Fruit fly (Drosophila melanogaster) whole organism, prepupa: ENCODE data around the gene CG14551.

Experiments used
- CG11762 ChIP-seq: fragments of 200-800 bp; sonication (Bioruptor generic); optimal IDR thresholded peaks from 3 replicates; lab custom pipeline; 2016; ENCODE audit warnings: missing biosample characterization, missing genetic modification characterization; ENCODE audit not compliant: insufficient read depth
- CG11902 ChIP-seq: fragments of 200-800 bp; sonication (Bioruptor generic); optimal IDR thresholded peaks from 3 replicates; lab custom pipeline; 2016; ENCODE audit warnings: missing biosample characterization, missing genetic modification characterization
- CG15336 ChIP-seq: fragments of 200-800 bp; sonication (Bioruptor generic); IDR thresholded peaks from 2 replicates; pipeline ENCODE4 v1.3.6; 2022; ENCODE audit warnings: missing biosample characterization, missing genetic modification characterization
- CG1621 ChIP-seq: fragments of 200-800 bp; sonication (Bioruptor generic); optimal IDR thresholded peaks from 3 replicates; lab custom pipeline; 2018; ENCODE audit warnings: missing biosample characterization, mild to moderate bottlenecking, missing genetic modification characterization
- CG16779 ChIP-seq: fragments of 200-800 bp; sonication (Bioruptor generic); optimal IDR thresholded peaks from 3 replicates; lab custom pipeline; 2017; ENCODE audit warnings: missing biosample characterization, mild to moderate bottlenecking, missing genetic modification characterization
- CG32006 ChIP-seq: fragments of 200-800 bp; sonication (Bioruptor generic); optimal IDR thresholded peaks from 3 replicates; lab custom pipeline; 2017; ENCODE audit warnings: missing biosample characterization, mild to moderate bottlenecking, missing genetic modification characterization
- CG34406 ChIP-seq: fragments of 200-800 bp; sonication (Bioruptor generic); optimal IDR thresholded peaks from 3 replicates; lab custom pipeline; 2016; ENCODE audit warnings: missing biosample characterization, missing genetic modification characterization
- CG4318 ChIP-seq: fragments of 200-800 bp; sonication (Bioruptor generic); optimal IDR thresholded peaks from 3 replicates; lab custom pipeline; 2017; ENCODE audit warnings: missing biosample characterization, mild to moderate bottlenecking, missing genetic modification characterization
- CG6163 ChIP-seq: fragments of 200-800 bp; sonication (Bioruptor generic); IDR thresholded peaks from 3 replicates; pipeline ENCODE4 v1.3.6; 2022; ENCODE audit warnings: missing biosample characterization, missing genetic modification characterization
- CG6792 ChIP-seq: fragments of 200-800 bp; sonication (Bioruptor generic); optimal IDR thresholded peaks from 3 replicates; lab custom pipeline; 2016; ENCODE audit warnings: missing biosample characterization, missing genetic modification characterization
- CG6808 ChIP-seq: fragments of 200-800 bp; sonication (Bioruptor generic); optimal IDR thresholded peaks from 3 replicates; lab custom pipeline; 2017; ENCODE audit warnings: missing biosample characterization, missing genetic modification characterization, mild to moderate bottlenecking, moderate library complexity, missing genetic modification reagents
- CG7368 ChIP-seq: fragments of 200-800 bp; sonication (Bioruptor generic); optimal IDR thresholded peaks from 3 replicates; lab custom pipeline; 2016; ENCODE audit warnings: missing biosample characterization, missing genetic modification characterization
- CG8632 ChIP-seq: fragments of 200-800 bp; sonication (Bioruptor generic); optimal IDR thresholded peaks from 3 replicates; lab custom pipeline; 2016; ENCODE audit warnings: missing biosample characterization, missing genetic modification characterization
- Eip78C ChIP-seq: fragments of 200-800 bp; sonication (Bioruptor generic); peaks from one replicate; lab custom pipeline; 2016; ENCODE audit warnings: missing biosample characterization, missing genetic modification characterization
- Eip93F ChIP-seq: fragments of 200-800 bp; sonication (Bioruptor generic); optimal IDR thresholded peaks from 2 replicates; lab custom pipeline; 2016; ENCODE audit warnings: missing biosample characterization, mild to moderate bottlenecking, missing genetic modification characterization
- Ets96B ChIP-seq: fragments of 200-800 bp; optimal IDR thresholded peaks from 2 replicates; lab custom pipeline; 2019; ENCODE audit warnings: missing biosample characterization, mild to moderate bottlenecking, missing genetic modification characterization, moderate library complexity
- Gug ChIP-seq: fragments of 200-800 bp; sonication (Bioruptor generic); IDR thresholded peaks from 2 replicates; pipeline ENCODE4 v1.3.6; 2022; ENCODE audit warnings: missing biosample characterization, missing genetic modification characterization
- Hr38 ChIP-seq: sonication (Bioruptor generic); optimal IDR thresholded peaks from 2 replicates; lab custom pipeline; 2016; ENCODE audit warnings: missing biosample characterization, missing genetic modification characterization
- Hr39 ChIP-seq: fragments of 200-800 bp; sonication (Bioruptor generic); optimal IDR thresholded peaks from 2 replicates; lab custom pipeline; 2016; ENCODE audit warnings: missing biosample characterization, missing genetic modification characterization
- Hr4 ChIP-seq: fragments of 200-800 bp; sonication (Bioruptor generic); optimal IDR thresholded peaks from 3 replicates; lab custom pipeline; 2016; ENCODE audit warnings: missing biosample characterization, missing genetic modification characterization
- Lpt ChIP-seq: fragments of 200-800 bp; sonication (Bioruptor generic); optimal IDR thresholded peaks from 3 replicates; lab custom pipeline; 2016; ENCODE audit warnings: missing biosample characterization, missing genetic modification characterization
- Met ChIP-seq: fragments of 200-800 bp; sonication (Bioruptor generic); optimal IDR thresholded peaks from 3 replicates; lab custom pipeline; 2016; ENCODE audit warnings: missing biosample characterization, missing genetic modification characterization
- Sox102F ChIP-seq: fragments of 200-800 bp; sonication (Bioruptor generic); optimal IDR thresholded peaks from 2 replicates; lab custom pipeline; 2016; ENCODE audit warnings: missing biosample characterization, mild to moderate bottlenecking, missing genetic modification characterization
- Sox14 ChIP-seq: fragments of 200-800 bp; sonication (Bioruptor generic); optimal IDR thresholded peaks from 3 replicates; lab custom pipeline; 2016; ENCODE audit warnings: missing biosample characterization, missing genetic modification characterization
- acj6 ChIP-seq: fragments of 200-800 bp; sonication (Bioruptor generic); optimal IDR thresholded peaks from 3 replicates; lab custom pipeline; 2016; ENCODE audit warnings: missing biosample characterization, missing genetic modification characterization
- cyc ChIP-seq: fragments of 200-800 bp; sonication (Bioruptor generic); optimal IDR thresholded peaks from 3 replicates; lab custom pipeline; 2016; ENCODE audit warnings: missing biosample characterization, missing genetic modification characterization
- dac ChIP-seq: fragments of 200-800 bp; sonication (Bioruptor generic); optimal IDR thresholded peaks from 2 replicates; lab custom pipeline; 2017; ENCODE audit warnings: missing biosample characterization, mild to moderate bottlenecking, missing genetic modification characterization
- eg ChIP-seq: fragments of 200-800 bp; sonication (Bioruptor generic); IDR thresholded peaks from 3 replicates; pipeline ENCODE4 v1.3.6; 2022; ENCODE audit warnings: missing biosample characterization, missing genetic modification characterization
- esn ChIP-seq: fragments of 200-800 bp; sonication (Bioruptor generic); optimal IDR thresholded peaks from 2 replicates; lab custom pipeline; 2016; ENCODE audit warnings: missing biosample characterization, mild to moderate bottlenecking, missing genetic modification characterization, moderate library complexity
- fd59A ChIP-seq: fragments of 200-800 bp; sonication (Bioruptor generic); optimal IDR thresholded peaks from 2 replicates; lab custom pipeline; 2017; ENCODE audit warnings: missing biosample characterization, mild to moderate bottlenecking, missing genetic modification characterization, missing genetic modification reagents
- fd85E ChIP-seq: fragments of 200-800 bp; sonication (Bioruptor generic); optimal IDR thresholded peaks from 3 replicates; lab custom pipeline; 2016; ENCODE audit warnings: missing biosample characterization, missing genetic modification characterization
- fkh ChIP-seq: fragments of 200-800 bp; sonication (Bioruptor generic); optimal IDR thresholded peaks from 3 replicates; lab custom pipeline; 2017; ENCODE audit warnings: missing biosample characterization, mild to moderate bottlenecking, missing genetic modification characterization, moderate library complexity
- pdm3 ChIP-seq: fragments of 200-800 bp; sonication (Bioruptor generic); optimal IDR thresholded peaks from 3 replicates; lab custom pipeline; 2016; ENCODE audit warnings: missing biosample characterization, missing genetic modification characterization
- salr ChIP-seq, 2 experiments: fragments of 200-800 bp; sonication (Bioruptor generic); optimal IDR thresholded peaks; 3 replicates each; lab custom pipeline; 2016 to 2018; ENCODE audit warnings: missing biosample characterization in 2 of 2, missing genetic modification characterization in 2 of 2, mild to moderate bottlenecking in 1 of 2
- ss ChIP-seq, 2 experiments: fragments of 200-800 bp; sonication (Bioruptor generic); optimal IDR thresholded peaks; 2 replicates in 1 of 2; 3 replicates in 1 of 2; lab custom pipeline; 2017 to 2018; ENCODE audit warnings: mild to moderate bottlenecking in 2 of 2, missing biosample characterization in 2 of 2, missing genetic modification characterization in 2 of 2, moderate library complexity in 1 of 2
- svp ChIP-seq: fragments of 200-800 bp; sonication (Bioruptor generic); peaks from one replicate; lab custom pipeline; 2016; ENCODE audit warnings: missing biosample characterization, missing genetic modification characterization
- topi ChIP-seq: fragments of 200-800 bp; sonication (Bioruptor generic); optimal IDR thresholded peaks from 3 replicates; lab custom pipeline; 2016; ENCODE audit warnings: missing biosample characterization, missing genetic modification characterization
- vri ChIP-seq: fragments of 200-800 bp; sonication (Bioruptor generic); optimal IDR thresholded peaks from 3 replicates; lab custom pipeline; 2016; ENCODE audit warnings: missing biosample characterization, mild to moderate bottlenecking, missing genetic modification characterization

The CG14551 gene

dm6 chr3R:26104302-26105140 lies 41.7 kb upstream of the CG14551 start (continued):
- TF ChIP-seq CG34406 (peak; percentile 68), salr (GFP tag; optimal IDR thresholded peaks at IDR 0.05; lab: Kevin White, UChicago) (no peak), fd59A (GFP tag; lab: Kevin White, UChicago) (no peak), cyc (peak; percentile 76), CG6808 (GFP tag; lab: Kevin White, UChicago) (peak; percentile 10), CG8632 (peak; percentile 54), CG7368 (GFP tag; lab: Kevin White, UChicago) (peak; percentile 32), Gug (GFP tag; lab: Robert Waterston, UW) (no peak), CG11762 (GFP tag; lab: Kevin White, UChicago) (peak; percentile 3), svp (GFP tag; lab: Kevin White, UChicago) (peak; percentile 89), ss (GFP tag; optimal IDR thresholded peaks at IDR 0.05; lab: Kevin White, UChicago) (peak in 1 of 2 experiments; percentile 26), Hr39 (GFP tag; lab: Kevin White, UChicago) (peak; percentile 71), CG1621 (tag; lab: Kevin White, UChicago) (no peak), eg (GFP tag; lab: Robert Waterston, UW) (peak; percentile 66), Hr38 (GFP tag; lab: Kevin White, UChicago) (no peak), dac (GFP tag; lab: Kevin White, UChicago) (no peak), CG15336 (GFP tag; lab: Robert Waterston, UW) (peak; percentile 64), CG32006 (GFP tag; lab: Kevin White, UChicago) (peak; percentile 55), Eip78C (GFP tag; lab: Kevin White, UChicago) (peak; percentile 81), CG6163 (peak; percentile 66), CG4318 (no peak), Lpt (GFP tag; lab: Kevin White, UChicago) (peak; percentile 33), CG6792 (GFP tag; lab: Kevin White, UChicago) (peak; percentile 70), Eip93F (GFP tag; lab: Kevin White, UChicago) (peak; percentile 4), topi (GFP tag; lab: Kevin White, UChicago) (peak; percentile 84), CG11902 (GFP tag; lab: Kevin White, UChicago) (peak; percentile 35), esn (GFP tag; lab: Kevin White, UChicago) (peak; percentile 78), CG16779 (tag; lab: Kevin White, UChicago) (no peak), fd85E (no peak)

DNA sequence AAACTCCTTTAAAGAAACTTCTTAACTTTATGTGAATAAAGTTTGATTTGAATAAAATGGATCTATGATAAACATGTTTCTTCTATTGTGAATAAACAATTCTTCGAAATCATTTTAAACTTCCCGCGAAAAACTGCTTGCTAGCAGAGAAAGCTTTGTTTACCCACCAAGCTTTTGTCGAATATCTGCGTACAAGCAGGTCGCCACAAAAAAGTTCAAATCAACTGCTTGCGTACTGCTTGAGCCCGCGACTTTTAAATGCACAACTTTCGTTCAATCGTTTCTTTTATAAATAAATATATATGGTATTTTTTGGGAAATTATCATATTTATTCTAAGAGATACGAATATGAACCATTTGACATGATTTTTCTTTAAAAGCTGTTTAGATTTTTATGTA lies 40.6 kb upstream of the CG14551 start:
- peak; percentile 83 for TF ChIP-seq fkh (GFP tag; lab: Kevin White, UChicago)
- TF ChIP-seq Eip93F (GFP tag; lab: Kevin White, UChicago), result no peak

DNA sequence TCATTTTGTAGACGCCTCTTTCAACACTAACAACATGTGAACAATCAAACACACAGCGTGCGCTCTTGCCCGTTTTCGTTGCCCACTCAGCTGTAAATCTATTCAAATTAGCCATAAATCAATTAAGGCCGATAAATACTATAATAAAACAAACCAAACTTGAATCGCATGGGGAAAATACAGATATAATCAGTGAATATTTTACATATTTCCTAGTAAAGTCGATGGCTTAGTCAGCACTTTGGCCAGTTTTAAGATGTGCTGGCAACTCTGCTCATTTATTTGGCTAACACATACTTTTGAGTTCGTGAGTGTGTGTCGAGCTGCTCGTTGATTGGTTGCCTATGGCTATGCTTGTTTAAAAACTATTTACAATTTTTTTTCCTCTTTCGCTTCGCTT lies 36.4 kb upstream of the CG14551 start:
- TF ChIP-seq acj6 (GFP tag; lab: Kevin White, UChicago) (no peak), Ets96B (tag; lab: Kevin White, UChicago) (no peak), pdm3 (no peak), vri (GFP tag; lab: Kevin White, UChicago) (peak; percentile 6), fkh (GFP tag; lab: Kevin White, UChicago) (peak; percentile 85), CG4318 (no peak), salr (GFP tag; optimal IDR thresholded peaks at IDR 0.05; lab: Kevin White, UChicago) (no peak), Sox102F (peak; percentile 21), Met (GFP tag; lab: Kevin White, UChicago) (peak; percentile 10), CG6163 (0 out of 3 replicates have a peak, but pooled peaks have one; percentile 29), eg (GFP tag; lab: Robert Waterston, UW) (peak; percentile 10; the same call in 1 of the 3 replicates), Sox14 (peak; percentile 11), Eip78C (GFP tag; lab: Kevin White, UChicago) (no peak), Hr4 (GFP tag; lab: Kevin White, UChicago) (peak; percentile 19), fd85E (no peak)
